Fruit fly (Drosophila melanogaster) whole organism, embryonic: Measurements from ENCODE around the gene pod1.
A peak's percentile ranks its signal among the peaks of the same experiment; 100 is the strongest.

Source experiments
- Bgb ChIP-seq: fragments of 200-800 bp; sonication (Bioruptor generic); IDR thresholded peaks from 2 replicates; pipeline ENCODE4 v1.3.6; 2022; ENCODE audit warnings: missing biosample characterization, missing genetic modification characterization; ENCODE audit not compliant: partially characterized antibody
- CG10147 ChIP-seq: fragments of 200-800 bp; sonication (Bioruptor generic); optimal IDR thresholded peaks from 2 replicates; lab custom pipeline; 2019; ENCODE audit warnings: missing biosample characterization, mild to moderate bottlenecking, missing genetic modification characterization, moderate library complexity
- CG10462 ChIP-seq: fragments of 200-800 bp; sonication (Bioruptor generic); optimal IDR thresholded peaks from 2 replicates; lab custom pipeline; 2016; ENCODE audit warnings: missing biosample characterization, missing genetic modification characterization
- CG10565 ChIP-seq: fragments of 200-800 bp; sonication (Bioruptor generic); optimal IDR thresholded peaks from 3 replicates; lab custom pipeline; 2016; ENCODE audit warnings: missing biosample characterization, mild to moderate bottlenecking, missing genetic modification characterization
- CG10979 ChIP-seq: fragments of 200-800 bp; sonication (Bioruptor generic); optimal IDR thresholded peaks from 2 replicates; lab custom pipeline; 2018; ENCODE audit warnings: missing biosample characterization, mild to moderate bottlenecking, missing genetic modification characterization, moderate library complexity
- CG15514 ChIP-seq: fragments of 200-800 bp; sonication (Bioruptor generic); optimal IDR thresholded peaks from 3 replicates; lab custom pipeline; 2017; ENCODE audit warnings: missing biosample characterization, missing genetic modification characterization, mild to moderate bottlenecking, moderate library complexity, missing genetic modification reagents
- CG16779 ChIP-seq: fragments of 200-800 bp; sonication (Bioruptor generic); IDR thresholded peaks from 2 replicates; pipeline ENCODE4 v1.3.6; 2022; ENCODE audit warnings: missing biosample characterization, missing genetic modification characterization
- CG18599 ChIP-seq: fragments of 200-800 bp; sonication (Bioruptor generic); optimal IDR thresholded peaks from 3 replicates; lab custom pipeline; 2017; ENCODE audit warnings: missing biosample characterization, missing genetic modification characterization, mild to moderate bottlenecking, moderate library complexity, missing genetic modification reagents
- CG2129 ChIP-seq: fragments of 200-800 bp; sonication (Bioruptor generic); IDR thresholded peaks from 2 replicates; pipeline ENCODE4 v1.3.6; 2022; ENCODE audit warnings: missing biosample characterization, missing genetic modification characterization; ENCODE audit not compliant: partially characterized antibody
- CG32767 ChIP-seq: fragments of 200-800 bp; sonication (Bioruptor generic); IDR thresholded peaks from 2 replicates; pipeline ENCODE4 v1.3.6; 2022; ENCODE audit warnings: missing biosample characterization, missing genetic modification characterization
- CG4617 ChIP-seq: fragments of 200-800 bp; sonication (Bioruptor generic); optimal IDR thresholded peaks from 3 replicates; lab custom pipeline; 2016; ENCODE audit warnings: missing biosample characterization, missing genetic modification characterization, borderline replicate concordance
- CG4730 ChIP-seq: fragments of 200-800 bp; sonication (Bioruptor generic); IDR thresholded peaks from 2 replicates; pipeline ENCODE4 v1.3.6; 2022; ENCODE audit warnings: missing biosample characterization, missing genetic modification characterization
- CG5953 ChIP-seq: fragments of 200-800 bp; sonication (Bioruptor generic); IDR thresholded peaks from 2 replicates; pipeline ENCODE4 v1.3.6; 2022; ENCODE audit warnings: missing biosample characterization, missing genetic modification characterization
- CG7786 ChIP-seq: fragments of 200-800 bp; sonication (Bioruptor generic); optimal IDR thresholded peaks from 2 replicates; lab custom pipeline; 2016; ENCODE audit warnings: missing biosample characterization, missing genetic modification characterization
- CG8089 ChIP-seq: fragments of 200-800 bp; sonication (Bioruptor generic); optimal IDR thresholded peaks from 3 replicates; lab custom pipeline; 2016; ENCODE audit warnings: missing biosample characterization, missing genetic modification characterization
- CG9215 ChIP-seq: fragments of 200-800 bp; sonication (Bioruptor generic); IDR thresholded peaks from 2 replicates; pipeline ENCODE4 v1.3.6; 2022; ENCODE audit warnings: missing biosample characterization, missing genetic modification characterization
- CkIIα-i1 ChIP-seq: fragments of 200-800 bp; sonication (Bioruptor generic); IDR thresholded peaks from 2 replicates; pipeline ENCODE4 v1.3.6; 2022; ENCODE audit warnings: missing biosample characterization, missing genetic modification characterization
- D ChIP-seq, 2 experiments: fragments of 200-800 bp in 1 of 2; fragments of >200 bp in 1 of 2; sonication (Bioruptor generic) in 1 of 2; optimal IDR thresholded peaks; 2 replicates in 1 of 2; 3 replicates in 1 of 2; lab custom pipeline; 2017; ENCODE audit warnings: mild to moderate bottlenecking in 1 of 2, missing biosample characterization in 1 of 2, missing genetic modification characterization in 1 of 2, missing genetic modification reagents in 1 of 2
- Dbx ChIP-seq: fragments of 200-800 bp; sonication (Bioruptor generic); IDR thresholded peaks from 3 replicates; pipeline ENCODE4 v1.3.6; 2022; ENCODE audit warnings: missing biosample characterization, missing genetic modification characterization
- Fer2 ChIP-seq: fragments of 200-800 bp; sonication (Bioruptor generic); optimal IDR thresholded peaks from 2 replicates; lab custom pipeline; 2018; ENCODE audit warnings: missing biosample characterization, mild to moderate bottlenecking, missing genetic modification characterization, moderate library complexity
- Gsc ChIP-seq: fragments of 200-800 bp; sonication (Bioruptor generic); IDR thresholded peaks from 2 replicates; pipeline ENCODE4 v1.3.6; 2022; ENCODE audit warnings: missing biosample characterization, missing genetic modification characterization
- Oaz ChIP-seq: fragments of 200-800 bp; sonication (Bioruptor generic); IDR thresholded peaks from 2 replicates; pipeline ENCODE4 v1.3.6; 2022; ENCODE audit warnings: missing biosample characterization, missing genetic modification characterization
- Usf ChIP-seq: fragments of 200-800 bp; sonication (Bioruptor generic); optimal IDR thresholded peaks from 2 replicates; lab custom pipeline; 2017; ENCODE audit warnings: missing genotype, missing biosample characterization, missing genetic modification characterization
- al ChIP-seq: fragments of 200-800 bp; sonication (Bioruptor generic); IDR thresholded peaks from 2 replicates; pipeline ENCODE4 v1.3.6; 2022; ENCODE audit warnings: missing biosample characterization, missing genetic modification characterization
- dmrt99B ChIP-seq: fragments of 200-800 bp; sonication (Bioruptor generic); optimal IDR thresholded peaks from 2 replicates; lab custom pipeline; 2018; ENCODE audit warnings: missing biosample characterization, mild to moderate bottlenecking, missing genetic modification characterization, moderate library complexity
- emc ChIP-seq: fragments of 200-800 bp; sonication (Bioruptor generic); optimal IDR thresholded peaks from 2 replicates; lab custom pipeline; 2016; ENCODE audit warnings: missing biosample characterization, missing genetic modification characterization
- fd64A ChIP-seq: fragments of 200-800 bp; sonication (Bioruptor generic); optimal IDR thresholded peaks from 3 replicates; lab custom pipeline; 2018; ENCODE audit warnings: missing biosample characterization, mild to moderate bottlenecking, missing genetic modification characterization
- ftz-f1 ChIP-seq: fragments of 200-800 bp; sonication (Bioruptor generic); optimal IDR thresholded peaks from 2 replicates; lab custom pipeline; 2016; ENCODE audit warnings: missing biosample characterization, missing genetic modification characterization
- fu2 ChIP-seq: fragments of 200-800 bp; sonication (Bioruptor generic); optimal IDR thresholded peaks from 2 replicates; lab custom pipeline; 2016; ENCODE audit warnings: missing biosample characterization, missing genetic modification characterization
- gcm ChIP-seq: fragments of 200-800 bp; sonication (Bioruptor generic); optimal IDR thresholded peaks from 2 replicates; lab custom pipeline; 2019; ENCODE audit warnings: missing biosample characterization, mild to moderate bottlenecking, missing genetic modification characterization, moderate library complexity
- gfzf ChIP-seq: fragments of 200-800 bp; sonication (Bioruptor generic); optimal IDR thresholded peaks from 2 replicates; lab custom pipeline; 2016; ENCODE audit warnings: missing biosample characterization, mild to moderate bottlenecking, missing genetic modification characterization, moderate library complexity
- inv ChIP-seq: fragments of 200-800 bp; sonication (Bioruptor generic); IDR thresholded peaks from 2 replicates; pipeline ENCODE4 v1.3.6; 2022; ENCODE audit warnings: missing biosample characterization, missing genetic modification characterization; ENCODE audit not compliant: partially characterized antibody
- jing ChIP-seq: fragments of 200-800 bp; sonication (Bioruptor generic); optimal IDR thresholded peaks from 2 replicates; lab custom pipeline; 2018; ENCODE audit warnings: missing biosample characterization, mild to moderate bottlenecking, missing genetic modification characterization
- lilli ChIP-seq: fragments of 200-800 bp; sonication (Bioruptor generic); optimal IDR thresholded peaks from 3 replicates; lab custom pipeline; 2016; ENCODE audit warnings: missing biosample characterization, missing genetic modification characterization
- luna ChIP-seq: fragments of 200-800 bp; sonication (Bioruptor generic); optimal IDR thresholded peaks from 2 replicates; lab custom pipeline; 2016; ENCODE audit warnings: missing biosample characterization, missing genetic modification characterization
- nmo ChIP-seq: fragments of 200-800 bp; sonication (Bioruptor generic); optimal IDR thresholded peaks from 2 replicates; lab custom pipeline; 2018; ENCODE audit warnings: missing biosample characterization, mild to moderate bottlenecking, missing genetic modification characterization, moderate library complexity
- pb ChIP-seq: fragments of 200-800 bp; sonication (Bioruptor generic); optimal IDR thresholded peaks from 3 replicates; lab custom pipeline; 2016; ENCODE audit warnings: missing biosample characterization, missing genetic modification characterization
- pfk ChIP-seq: fragments of 200-800 bp; sonication (Bioruptor generic); optimal IDR thresholded peaks from 2 replicates; lab custom pipeline; 2018; ENCODE audit warnings: missing biosample characterization, mild to moderate bottlenecking, missing genetic modification characterization, moderate library complexity
- prd ChIP-seq, 3 experiments: fragments of >200 bp in 2 of 3; fragments of 200-800 bp in 1 of 3; sonication (Bioruptor generic) in 1 of 3; optimal IDR thresholded peaks in 2 of 3; IDR thresholded peaks in 1 of 3; 2 replicates in 2 of 3; 3 replicates in 1 of 3; pipeline versions ENCODE4 v1.3.6 to Lab custom; 2017 to 2022; ENCODE audit warnings: missing biosample characterization in 1 of 3, missing genetic modification characterization in 1 of 3
- pros ChIP-seq: fragments of 200-800 bp; sonication (Bioruptor generic); optimal IDR thresholded peaks from 3 replicates; lab custom pipeline; 2019; ENCODE audit warnings: missing biosample characterization, mild to moderate bottlenecking, missing genetic modification characterization, moderate library complexity
- sisA ChIP-seq: fragments of 200-800 bp; sonication (Bioruptor generic); IDR thresholded peaks from 2 replicates; pipeline ENCODE4 v1.3.6; 2022; ENCODE audit warnings: missing biosample characterization, missing genetic modification characterization
- so ChIP-seq: fragments of 200-800 bp; sonication (Bioruptor generic); IDR thresholded peaks from 3 replicates; pipeline ENCODE4 v1.3.6; 2022; ENCODE audit warnings: missing biosample characterization, missing genetic modification characterization
- sob ChIP-seq: fragments of 200-800 bp; sonication (Bioruptor generic); IDR thresholded peaks from 2 replicates; pipeline ENCODE4 v1.3.6; 2022; ENCODE audit warnings: missing biosample characterization, missing genetic modification characterization
- ssp ChIP-seq: fragments of 200-800 bp; sonication (Bioruptor generic); IDR thresholded peaks from 2 replicates; pipeline ENCODE4 v1.3.6; 2022; ENCODE audit warnings: missing biosample characterization, missing genetic modification characterization
- stc ChIP-seq: fragments of 200-800 bp; sonication (Bioruptor generic); IDR thresholded peaks from 2 replicates; pipeline ENCODE4 v1.3.6; 2022; ENCODE audit warnings: missing biosample characterization, missing genetic modification characterization
- tup ChIP-seq: fragments of 200-800 bp; sonication (Bioruptor generic); optimal IDR thresholded peaks from 2 replicates; lab custom pipeline; 2016; ENCODE audit warnings: missing biosample characterization, mild to moderate bottlenecking, missing genetic modification characterization, moderate library complexity
- unc-4 ChIP-seq: fragments of 200-800 bp; sonication (Bioruptor generic); IDR thresholded peaks from 2 replicates; pipeline ENCODE4 v1.3.6; 2022; ENCODE audit warnings: missing biosample characterization, missing genetic modification characterization; ENCODE audit not compliant: partially characterized antibody
- vvl ChIP-seq: fragments of 200-800 bp; sonication (Bioruptor generic); IDR thresholded peaks from 2 replicates; pipeline ENCODE4 v1.3.6; 2022; ENCODE audit warnings: missing biosample characterization, missing genetic modification characterization
- zf30C ChIP-seq: fragments of 200-800 bp; sonication (Bioruptor generic); optimal IDR thresholded peaks from 3 replicates; lab custom pipeline; 2018; ENCODE audit warnings: missing biosample characterization, mild to moderate bottlenecking, missing genetic modification characterization

The pod1 gene

DNA sequence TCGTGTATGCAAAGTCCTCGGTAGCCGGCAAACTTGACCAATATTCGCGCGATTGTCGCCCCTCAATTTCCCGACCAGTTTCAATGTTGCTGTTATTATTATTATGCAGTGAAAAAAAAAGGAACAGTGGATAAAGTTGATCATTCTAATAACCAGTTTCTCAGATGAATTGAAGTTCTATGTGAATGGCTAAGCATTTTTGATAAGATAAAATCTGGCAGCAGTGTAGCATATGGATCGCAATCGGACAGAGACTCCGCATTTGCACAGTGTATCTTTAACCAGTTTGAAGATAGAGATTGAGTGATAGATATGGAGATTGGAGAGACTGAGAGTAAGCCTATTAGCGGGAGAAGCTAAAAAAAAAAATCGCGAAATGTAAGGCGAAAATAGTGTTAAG, 10.1 kb upstream of the pod1 start (continued):
- no peak for TF ChIP-seq zf30C (GFP tag; lab: Kevin White, UChicago)
- no peak for TF ChIP-seq prd (optimal IDR thresholded peaks at IDR 0.05; lab: Kevin White, UChicago)
- peak; percentile 82 for TF ChIP-seq prd (GFP tag; IDR thresholded peaks at IDR 0.05; lab: Robert Waterston, UW)
- peak; percentile 82 for TF ChIP-seq CG7786 (GFP tag; lab: Kevin White, UChicago)
- peak; percentile 75 for TF ChIP-seq lilli
- peak; percentile 67 for TF ChIP-seq jing
- peak; percentile 49 for TF ChIP-seq CG8089 (GFP tag; lab: Kevin White, UChicago)
- TF ChIP-seq CG2129 (GFP tag; lab: Robert Waterston, UW): no peak
- no peak for TF ChIP-seq Gsc (GFP tag; lab: Robert Waterston, UW)
- TF ChIP-seq Usf (GFP tag; lab: Kevin White, UChicago): peak; percentile 29
- TF ChIP-seq CG16779 (GFP tag; lab: Robert Waterston, UW): peak; percentile 37; the same call in 1 of the 2 replicates
- TF ChIP-seq D (optimal IDR thresholded peaks at IDR 0.05; lab: Kevin White, UChicago): no peak
- no peak for TF ChIP-seq D (GFP tag; optimal IDR thresholded peaks at IDR 0.05; lab: Kevin White, UChicago)
- peak; percentile 66; the same call in 1 of the 3 replicates for TF ChIP-seq so (GFP tag; lab: Robert Waterston, UW)
- TF ChIP-seq pb: peak; percentile 71
- peak; percentile 73 for TF ChIP-seq fu2 (GFP tag; lab: Kevin White, UChicago)
- peak; percentile 41 for TF ChIP-seq emc
- peak; percentile 40; the same call in 1 of the 2 replicates for TF ChIP-seq CkIIα-i1
- TF ChIP-seq dmrt99B: peak; percentile 86
- TF ChIP-seq pros: no peak
- peak; percentile 54 for TF ChIP-seq nmo (GFP tag; lab: Kevin White, UChicago)
- peak; percentile 32; the same call in 1 of the 2 replicates for TF ChIP-seq CG4730
- TF ChIP-seq ssp: peak; percentile 58
- no peak for TF ChIP-seq gfzf (GFP tag; lab: Kevin White, UChicago)
- TF ChIP-seq CG9215 (GFP tag; lab: Robert Waterston, UW): peak; percentile 68
- peak; percentile 77 for TF ChIP-seq sob
- TF ChIP-seq unc-4 (GFP tag; lab: Robert Waterston, UW): no peak
- TF ChIP-seq Oaz (GFP tag; lab: Robert Waterston, UW): 0 out of 2 replicates have a peak, but pooled peaks have one; percentile 38
- TF ChIP-seq al (GFP tag; lab: Robert Waterston, UW): peak; percentile 83
- TF ChIP-seq CG4617 (GFP tag; lab: Kevin White, UChicago): peak; percentile 11
- TF ChIP-seq CG18599 (GFP tag; lab: Kevin White, UChicago): peak; percentile 76
- TF ChIP-seq CG15514 (GFP tag; lab: Kevin White, UChicago): peak; percentile 55
- peak; percentile 76 for TF ChIP-seq sisA (GFP tag; lab: Robert Waterston, UW)
- no peak for TF ChIP-seq CG10462
- peak; percentile 30; the same call in 1 of the 2 replicates for TF ChIP-seq CG32767
- TF ChIP-seq Bgb (GFP tag; lab: Robert Waterston, UW): no peak
- TF ChIP-seq ftz-f1: no peak
- no peak for TF ChIP-seq CG10565 (GFP tag; lab: Kevin White, UChicago)
- TF ChIP-seq fd64A: no peak
- peak; percentile 73 for TF ChIP-seq stc (GFP tag; lab: Robert Waterston, UW)
- peak; percentile 81 for TF ChIP-seq vvl (GFP tag; lab: Robert Waterston, UW)
- peak; percentile 32 for TF ChIP-seq gcm (GFP tag; lab: Kevin White, UChicago)
- peak; percentile 7 for TF ChIP-seq luna
- TF ChIP-seq CG10147: peak; percentile 60
- peak; percentile 21 for TF ChIP-seq CG10979
- TF ChIP-seq CG5953: 0 out of 2 replicates have a peak, but pooled peaks have one; percentile 8
- TF ChIP-seq inv (GFP tag; lab: Robert Waterston, UW): no peak
- peak; percentile 5 for TF ChIP-seq tup (GFP tag; lab: Kevin White, UChicago)
- no peak for TF ChIP-seq pfk (GFP tag; lab: Kevin White, UChicago)
- TF ChIP-seq Dbx (GFP tag; lab: Robert Waterston, UW): peak; percentile 80
- TF ChIP-seq Fer2: peak; percentile 33
